ENCODE assay signal across 6 worm cellular contexts in the genomic region with DNA sequence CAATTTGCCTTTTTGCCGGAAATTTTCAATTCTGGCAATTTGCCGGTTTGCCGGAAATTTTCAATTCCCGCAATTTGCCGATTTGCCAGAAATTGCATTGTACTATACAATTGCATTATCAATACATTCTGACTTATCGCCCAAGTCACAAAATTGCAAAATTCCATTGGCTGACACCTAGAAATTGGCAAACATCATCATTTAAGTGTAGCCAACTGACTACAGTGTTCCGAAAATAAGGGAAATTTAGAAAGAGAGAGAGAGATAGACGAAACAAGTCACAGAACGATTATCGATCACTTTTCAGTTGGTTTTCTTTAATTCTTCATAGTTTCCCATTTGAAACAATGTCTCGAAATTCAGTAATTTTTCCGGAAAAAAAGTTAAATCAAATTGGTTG.
TF ChIP-seq lines count a peak whose summit lies in the region.

No protein-coding gene starts in this region.

TF ChIP-seq in whole organism, L1 larva, 84 proteins besides CTCF, POLR2A, EP300 and RAD21 (continues in another document):
- TF ChIP-seq egl-27 (tag; optimal IDR thresholded peaks at IDR 0.05; lab: Kevin White, UChicago) (no peak), jun-1 (tag; optimal IDR thresholded peaks at IDR 0.05; lab: Kevin White, UChicago) (no peak), nhr-19 (GFP tag; conservative IDR thresholded peaks at IDR 0.05; lab: Robert Waterston, UW) (peak; percentile 46), ceh-88 (GFP tag; IDR thresholded peaks at IDR 0.05; lab: Robert Waterston, UW) (no peak), nhr-84 (tag; optimal IDR thresholded peaks at IDR 0.05; lab: Kevin White, UChicago) (no peak), snu-23 (GFP tag; optimal IDR thresholded peaks at IDR 0.05; lab: Kevin White, UChicago) (peak; percentile 50), elt-3 (tag; optimal IDR thresholded peaks at IDR 0.05; lab: Kevin White, UChicago) (peak in 1 of 6 experiments; percentile 4), nhr-90 (tag; optimal IDR thresholded peaks at IDR 0.05; lab: Kevin White, UChicago; ENCODE audit: poor library complexity) (peak; percentile 12), elt-2 (tag; optimal IDR thresholded peaks at IDR 0.05; lab: Kevin White, UChicago) (peak; percentile 60), mdl-1 (tag; optimal IDR thresholded peaks at IDR 0.05; lab: Kevin White, UChicago) (no peak), nhr-20 (tag; optimal IDR thresholded peaks at IDR 0.05; lab: Kevin White, UChicago) (peak; percentile 86), lin-35 (GFP tag; optimal IDR thresholded peaks at IDR 0.05; lab: Kevin White, UChicago) (peak in 1 of 2 experiments; percentile 54), C16A3.4 (tag; optimal IDR thresholded peaks at IDR 0.05; lab: Kevin White, UChicago) (peak; percentile 0), nhr-71 (tag; optimal IDR thresholded peaks at IDR 0.05; lab: Kevin White, UChicago) (peak; percentile 33)

TF ChIP-seq in whole organism, L2 larva, 48 proteins besides CTCF, POLR2A, EP300 and RAD21 (continues in another document):
- no peak for TF ChIP-seq ama-1 (optimal IDR thresholded peaks at IDR 0.05; lab: Kevin White, UChicago)
- peak; percentile 37 for TF ChIP-seq blmp-1 (tag; optimal IDR thresholded peaks at IDR 0.05; lab: Kevin White, UChicago; ENCODE audit: insufficient read depth)
- TF ChIP-seq lin-13 (GFP tag; optimal IDR thresholded peaks at IDR 0.05; lab: Kevin White, UChicago): no peak
- TF ChIP-seq crh-2 (tag; optimal IDR thresholded peaks at IDR 0.05; lab: Kevin White, UChicago): peak; percentile 53
- no peak for TF ChIP-seq nhr-77 (tag; optimal IDR thresholded peaks at IDR 0.05; lab: Kevin White, UChicago)
- no peak for TF ChIP-seq egl-27 (tag; optimal IDR thresholded peaks at IDR 0.05; lab: Kevin White, UChicago)
- TF ChIP-seq nhr-129 (tag; optimal IDR thresholded peaks at IDR 0.05; lab: Kevin White, UChicago): peak; percentile 22
- peak; percentile 4 for TF ChIP-seq gmeb-1 (tag; optimal IDR thresholded peaks at IDR 0.05; lab: Kevin White, UChicago)
- no peak for TF ChIP-seq snpc-4 (tag; optimal IDR thresholded peaks at IDR 0.05; lab: Kevin White, UChicago)
- no peak for TF ChIP-seq elt-1 (tag; optimal IDR thresholded peaks at IDR 0.05; lab: Kevin White, UChicago)
- TF ChIP-seq fos-1 (tag; optimal IDR thresholded peaks at IDR 0.05; lab: Kevin White, UChicago): peak; percentile 65
- no peak for TF ChIP-seq nhr-21 (tag; optimal IDR thresholded peaks at IDR 0.05; lab: Kevin White, UChicago)
- no peak for TF ChIP-seq unc-39 (tag; optimal IDR thresholded peaks at IDR 0.05; lab: Kevin White, UChicago)
- no peak for TF ChIP-seq zag-1 (tag; optimal IDR thresholded peaks at IDR 0.05; lab: Kevin White, UChicago)
- no peak for TF ChIP-seq R02D3.7 (tag; optimal IDR thresholded peaks at IDR 0.05; lab: Kevin White, UChicago)

TF ChIP-seq in whole organism, L3 larva, 47 proteins besides CTCF, POLR2A, EP300 and RAD21 (continues in another document):
- no peak for TF ChIP-seq nfya-1 (tag; optimal IDR thresholded peaks at IDR 0.05; lab: Kevin White, UChicago; ENCODE audit: insufficient read depth)
- TF ChIP-seq fkh-10 (GFP tag; optimal IDR thresholded peaks at IDR 0.05; lab: Kevin White, UChicago): no peak
- TF ChIP-seq nhr-76 (tag; optimal IDR thresholded peaks at IDR 0.05; lab: Kevin White, UChicago): no peak
- no peak for TF ChIP-seq zag-1 (tag; optimal IDR thresholded peaks at IDR 0.05; lab: Kevin White, UChicago)
- no peak for TF ChIP-seq nhr-43 (tag; optimal IDR thresholded peaks at IDR 0.05; lab: Kevin White, UChicago; ENCODE audit: poor library complexity, severe bottlenecking)
- TF ChIP-seq ceh-16 (tag; optimal IDR thresholded peaks at IDR 0.05; lab: Kevin White, UChicago): no peak
- TF ChIP-seq tbx-2 (tag; optimal IDR thresholded peaks at IDR 0.05; lab: Kevin White, UChicago): no peak
- TF ChIP-seq mdl-1 (tag; optimal IDR thresholded peaks at IDR 0.05; lab: Kevin White, UChicago): no peak
- no peak for TF ChIP-seq daf-12 (tag; optimal IDR thresholded peaks at IDR 0.05; lab: Kevin White, UChicago)
- peak; percentile 87 for TF ChIP-seq elt-2 (tag; optimal IDR thresholded peaks at IDR 0.05; lab: Kevin White, UChicago)
- TF ChIP-seq nhr-12 (tag; optimal IDR thresholded peaks at IDR 0.05; lab: Kevin White, UChicago): no peak
- TF ChIP-seq lin-39 (tag; optimal IDR thresholded peaks at IDR 0.05; lab: Kevin White, UChicago): no peak
- no peak for TF ChIP-seq skn-1 (tag; optimal IDR thresholded peaks at IDR 0.05; lab: Kevin White, UChicago)
- no peak for TF ChIP-seq nhr-67 (tag; optimal IDR thresholded peaks at IDR 0.05; lab: Kevin White, UChicago)
- no peak for TF ChIP-seq nhr-77 (tag; optimal IDR thresholded peaks at IDR 0.05; lab: Kevin White, UChicago)
- TF ChIP-seq jun-1 (tag; optimal IDR thresholded peaks at IDR 0.05; lab: Kevin White, UChicago): peak; percentile 26

TF ChIP-seq in whole organism, L4 larva, 104 proteins besides CTCF, POLR2A, EP300 and RAD21 (continues in another document):
- peak; percentile 68 for TF ChIP-seq hlh-11 (tag; optimal IDR thresholded peaks at IDR 0.05; lab: Kevin White, UChicago)
- TF ChIP-seq daf-16 (GFP tag; optimal IDR thresholded peaks at IDR 0.05; lab: Kevin White, UChicago): no peak
- TF ChIP-seq daf-16 (tag; optimal IDR thresholded peaks at IDR 0.05; lab: Kevin White, UChicago): peak; percentile 84
- TF ChIP-seq ama-1 (optimal IDR thresholded peaks at IDR 0.05; lab: Kevin White, UChicago): no peak
- TF ChIP-seq snpc-4 (tag; optimal IDR thresholded peaks at IDR 0.05; lab: Kevin White, UChicago): no peak
- no peak for TF ChIP-seq lir-3 (tag; optimal IDR thresholded peaks at IDR 0.05; lab: Kevin White, UChicago)
- 0 out of 2 replicates have a peak, but pooled peaks have one; percentile 24 for TF ChIP-seq lin-1 (GFP tag; IDR thresholded peaks at IDR 0.05; lab: Robert Waterston, UW)
- peak; percentile 66; the same call in 1 of the 2 replicates for TF ChIP-seq nhr-42 (GFP tag; IDR thresholded peaks at IDR 0.05; lab: Robert Waterston, UW)
- peak; percentile 93 for TF ChIP-seq nhr-28 (tag; optimal IDR thresholded peaks at IDR 0.05; lab: Kevin White, UChicago)
- peak in 1 of 2 experiments; percentile 19 for TF ChIP-seq unc-62 (GFP tag; optimal IDR thresholded peaks at IDR 0.05 in 1 of 2; lab: Kevin White, UChicago)
- TF ChIP-seq unc-62 (tag; optimal IDR thresholded peaks at IDR 0.05; lab: Kevin White, UChicago): no peak
- TF ChIP-seq ctbp-1 (GFP tag; IDR thresholded peaks at IDR 0.05; lab: Robert Waterston, UW): no peak
- TF ChIP-seq ceh-44 (GFP tag; IDR thresholded peaks at IDR 0.05; lab: Robert Waterston, UW): no peak
- no peak for TF ChIP-seq duxl-1 (tag; optimal IDR thresholded peaks at IDR 0.05; lab: Kevin White, UChicago; ENCODE audit: poor library complexity)
- TF ChIP-seq mdt-29 (GFP tag; IDR thresholded peaks at IDR 0.05; lab: Robert Waterston, UW): no peak
- no peak for TF ChIP-seq zfp-2 (tag; optimal IDR thresholded peaks at IDR 0.05; lab: Kevin White, UChicago)

TF ChIP-seq in whole organism, late embryonic, 69 proteins besides CTCF, POLR2A, EP300 and RAD21:
- TF ChIP-seq hlh-6 (tag; optimal IDR thresholded peaks at IDR 0.05; lab: Kevin White, UChicago) (no peak), fkh-6 (tag; optimal IDR thresholded peaks at IDR 0.05; lab: Kevin White, UChicago) (no peak), unc-42 (tag; optimal IDR thresholded peaks at IDR 0.05; lab: Kevin White, UChicago) (no peak), elt-2 (tag; optimal IDR thresholded peaks at IDR 0.05; lab: Kevin White, UChicago) (peak; percentile 21), pha-4 (tag; optimal IDR thresholded peaks at IDR 0.05; lab: Kevin White, UChicago) (no peak), C08G9.2 (tag; optimal IDR thresholded peaks at IDR 0.05; lab: Kevin White, UChicago) (no peak)

TF ChIP-seq in whole organism, young adult, 124 proteins besides CTCF, POLR2A, EP300 and RAD21:
- TF ChIP-seq cebp-1 (GFP tag; IDR thresholded peaks at IDR 0.05; lab: Robert Waterston, UW): no peak
- peak; percentile 36 for TF ChIP-seq cebp-1 (tag; optimal IDR thresholded peaks at IDR 0.05; lab: Kevin White, UChicago)
- 0 out of 2 replicates have a peak, but pooled peaks have one; percentile 22 for TF ChIP-seq dox-1 (GFP tag; IDR thresholded peaks at IDR 0.05; lab: Robert Waterston, UW)
- peak; percentile 64 for TF ChIP-seq nhr-80 (tag; optimal IDR thresholded peaks at IDR 0.05; lab: Kevin White, UChicago)
- TF ChIP-seq dpl-1 (GFP tag; optimal IDR thresholded peaks at IDR 0.05; lab: Kevin White, UChicago): no peak
